Worm (Caenorhabditis elegans) whole organism, L4 larva: ENCODE results near the gene K09E2.2.

ENCODE experiments used
- F10B5.3 ChIP-seq: sonication (generic microtip); optimal IDR thresholded peaks from 2 replicates; lab custom pipeline; 2016; ENCODE audit warnings: mild to moderate bottlenecking, missing genetic modification characterization, missing compliant biosample characterization
- F37D6.2 ChIP-seq: sonication (generic microtip); optimal IDR thresholded peaks from 2 replicates; lab custom pipeline; 2016; ENCODE audit warnings: mild to moderate bottlenecking, missing genetic modification characterization, missing compliant biosample characterization
- R02D3.7 ChIP-seq: fragments of 150-350 bp; sonication (generic microtip); optimal IDR thresholded peaks from 3 replicates; lab custom pipeline; 2014; ENCODE audit warnings: missing biosample characterization, missing genetic modification characterization
- T20F7.1 ChIP-seq: fragments of 200-800 bp; sonication (Bioruptor generic); optimal IDR thresholded peaks from 2 replicates; lab custom pipeline; 2018; ENCODE audit warnings: mild to moderate bottlenecking, missing genetic modification characterization, missing compliant biosample characterization
- Y105C5A.15 ChIP-seq: fragments of 200-800 bp; sonication (Bioruptor generic); IDR thresholded peaks from 2 replicates; pipeline ENCODE4 v1.3.6; 2022; ENCODE audit warnings: missing genetic modification characterization, missing compliant biosample characterization
- ZK337.2 ChIP-seq: fragments of 200-800 bp; sonication (Bioruptor generic); IDR thresholded peaks from 2 replicates; pipeline ENCODE4 v1.3.6; 2022; ENCODE audit warnings: missing genetic modification reagents, missing genetic modification characterization, missing compliant biosample characterization
- attf-4 ChIP-seq: sonication (generic microtip); optimal IDR thresholded peaks from 3 replicates; lab custom pipeline; 2017; ENCODE audit warnings: missing biosample characterization, missing genetic modification characterization
- ceh-20 ChIP-seq: fragments of 200-800 bp; sonication (Bioruptor generic); IDR thresholded peaks from 2 replicates; pipeline ENCODE4 v1.3.6; 2022; ENCODE audit warnings: missing genetic modification reagents, missing genetic modification characterization, missing compliant biosample characterization
- ceh-82 ChIP-seq: sonication (generic microtip); optimal IDR thresholded peaks from 2 replicates; lab custom pipeline; 2017; ENCODE audit warnings: missing biosample characterization, missing genetic modification characterization
- ces-1 ChIP-seq: fragments of 150-350 bp; sonication (generic microtip); optimal IDR thresholded peaks from 4 replicates; lab custom pipeline; 2014; ENCODE audit warnings: missing biosample characterization, missing genetic modification reagents, missing genetic modification characterization
- cey-2 ChIP-seq: sonication (generic microtip); optimal IDR thresholded peaks from 3 replicates; lab custom pipeline; 2017; ENCODE audit warnings: missing genetic modification characterization, mild to moderate bottlenecking, missing compliant biosample characterization, antibody characterized with exemption, borderline replicate concordance; ENCODE audit not compliant: insufficient read depth
- ctbp-1 ChIP-seq: fragments of 200-800 bp; sonication (Bioruptor generic); IDR thresholded peaks from 2 replicates; pipeline ENCODE4 v1.3.6; 2022; ENCODE audit warnings: missing genetic modification reagents, missing genetic modification characterization, missing compliant biosample characterization
- daf-12 ChIP-seq: fragments of 150-350 bp; optimal IDR thresholded peaks from 2 replicates; lab custom pipeline; 2014; ENCODE audit warnings: missing biosample characterization, missing genetic modification reagents, missing genetic modification characterization
- daf-8 ChIP-seq: fragments of 200-800 bp; sonication (Bioruptor generic); IDR thresholded peaks from 2 replicates; pipeline ENCODE4 v1.3.6; 2022; ENCODE audit warnings: missing genetic modification characterization, missing compliant biosample characterization
- dmd-6 ChIP-seq: fragments of 200-800 bp; sonication (Bioruptor generic); IDR thresholded peaks from 2 replicates; pipeline ENCODE4 v1.3.6; 2022; ENCODE audit warnings: missing genetic modification reagents, missing genetic modification characterization, missing compliant biosample characterization
- dmd-9 ChIP-seq: fragments of 200-800 bp; sonication (Bioruptor generic); IDR thresholded peaks from 2 replicates; pipeline ENCODE4 v1.3.6; 2022; ENCODE audit warnings: missing genetic modification reagents, missing genetic modification characterization, missing compliant biosample characterization
- duxl-1 ChIP-seq: sonication (generic microtip); optimal IDR thresholded peaks from 2 replicates; lab custom pipeline; 2016; ENCODE audit warnings: mild to moderate bottlenecking, missing genetic modification characterization, moderate library complexity, missing compliant biosample characterization; ENCODE audit not compliant: poor library complexity
- dve-1 ChIP-seq: sonication (generic microtip); optimal IDR thresholded peaks from 2 replicates; lab custom pipeline; 2017; ENCODE audit warnings: antibody characterized with exemption, mild to moderate bottlenecking, missing genetic modification characterization, missing compliant biosample characterization; ENCODE audit not compliant: insufficient read depth
- egl-27 ChIP-seq: sonication (generic microtip); optimal IDR thresholded peaks from 3 replicates; lab custom pipeline; 2017; ENCODE audit warnings: missing biosample characterization, missing genetic modification reagents, missing genetic modification characterization
- egl-43 ChIP-seq: fragments of 200-800 bp; sonication (Bioruptor generic); IDR thresholded peaks from 2 replicates; pipeline ENCODE4 v1.3.6; 2022; ENCODE audit warnings: missing genetic modification reagents, missing genetic modification characterization, missing compliant biosample characterization
- fkh-10 ChIP-seq: fragments of 150-350 bp; optimal IDR thresholded peaks from 2 replicates; lab custom pipeline; 2014; ENCODE audit warnings: missing biosample characterization, missing genetic modification reagents, missing genetic modification characterization
- fos-1 ChIP-seq: fragments of 150-350 bp; optimal IDR thresholded peaks from 2 replicates; lab custom pipeline; 2014; ENCODE audit warnings: missing biosample characterization, missing genetic modification characterization
- hmg-1.1 ChIP-seq: fragments of 200-800 bp; sonication (Bioruptor generic); IDR thresholded peaks from 2 replicates; pipeline ENCODE4 v1.3.6; 2022; ENCODE audit warnings: missing genetic modification reagents, missing genetic modification characterization, missing compliant biosample characterization
- lim-7 ChIP-seq: fragments of 200-800 bp; sonication (Bioruptor generic); IDR thresholded peaks from 2 replicates; pipeline ENCODE4 v1.3.6; 2022; ENCODE audit warnings: missing genetic modification characterization, missing compliant biosample characterization
- lin-15B ChIP-seq: fragments of 150-350 bp; sonication (generic microtip); optimal IDR thresholded peaks from 3 replicates; lab custom pipeline; 2014; ENCODE audit warnings: missing biosample characterization, missing genetic modification characterization
- lin-29 ChIP-seq: fragments of 200-800 bp; sonication (Bioruptor generic); IDR thresholded peaks from 2 replicates; pipeline ENCODE4 v1.3.6; 2022; ENCODE audit warnings: missing genetic modification reagents, missing genetic modification characterization, missing compliant biosample characterization
- lin-39 ChIP-seq: fragments of 150-350 bp; optimal IDR thresholded peaks from 2 replicates; lab custom pipeline; 2014; ENCODE audit warnings: missing biosample characterization, missing genetic modification reagents, missing genetic modification characterization
- madf-9 ChIP-seq: fragments of 200-800 bp; sonication (Bioruptor generic); conservative IDR thresholded peaks from 2 replicates; pipeline ENCODE4 v1.3.6; 2022; ENCODE audit warnings: missing genetic modification reagents, missing genetic modification characterization, missing compliant biosample characterization
- mdl-1 ChIP-seq, 2 experiments: fragments of 150-350 bp in 1 of 2; sonication (generic microtip) in 1 of 2; optimal IDR thresholded peaks; 2 replicates each; lab custom pipeline; 2014 to 2017; ENCODE audit warnings: missing biosample characterization in 2 of 2, missing genetic modification characterization in 2 of 2
- mdt-29 ChIP-seq: fragments of 200-800 bp; sonication (Bioruptor generic); IDR thresholded peaks from 2 replicates; pipeline ENCODE4 v1.3.6; 2022; ENCODE audit warnings: missing genetic modification reagents, missing genetic modification characterization, missing compliant biosample characterization
- mxl-3 ChIP-seq: fragments of 200-800 bp; sonication (Bioruptor generic); optimal IDR thresholded peaks from 2 replicates; lab custom pipeline; 2018; ENCODE audit warnings: mild to moderate bottlenecking, missing genetic modification characterization, missing compliant biosample characterization
- nhr-102 ChIP-seq: sonication (generic microtip); optimal IDR thresholded peaks from 2 replicates; lab custom pipeline; 2016; ENCODE audit warnings: mild to moderate bottlenecking, missing genetic modification characterization, moderate library complexity, missing compliant biosample characterization
- nhr-11 ChIP-seq: fragments of 150-350 bp; optimal IDR thresholded peaks from 2 replicates; lab custom pipeline; 2014; ENCODE audit warnings: missing biosample characterization, missing genetic modification characterization
- nhr-237 ChIP-seq: sonication (generic microtip); optimal IDR thresholded peaks from 2 replicates; lab custom pipeline; 2017; ENCODE audit warnings: missing biosample characterization, missing genetic modification characterization
- nhr-41 ChIP-seq: fragments of 200-800 bp; sonication (Bioruptor generic); IDR thresholded peaks from 2 replicates; pipeline ENCODE4 v1.3.6; 2022; ENCODE audit warnings: missing genetic modification reagents, missing genetic modification characterization, missing compliant biosample characterization
- nhr-6 ChIP-seq: fragments of 150-350 bp; optimal IDR thresholded peaks from 2 replicates; lab custom pipeline; 2014; ENCODE audit warnings: missing biosample characterization, missing genetic modification characterization
- nhr-76 ChIP-seq: fragments of 150-350 bp; optimal IDR thresholded peaks from 2 replicates; lab custom pipeline; 2014; ENCODE audit warnings: missing biosample characterization, missing genetic modification characterization
- php-3 ChIP-seq: fragments of 200-800 bp; sonication (Bioruptor generic); IDR thresholded peaks from 2 replicates; pipeline ENCODE4 v1.3.6; 2022; ENCODE audit warnings: missing genetic modification reagents, missing genetic modification characterization, missing compliant biosample characterization
- rbr-2 ChIP-seq: sonication (generic microtip); optimal IDR thresholded peaks from 2 replicates; lab custom pipeline; 2016; ENCODE audit warnings: missing genotype, missing genetic modification characterization, missing compliant biosample characterization
- saeg-2 ChIP-seq: fragments of 200-800 bp; sonication (Bioruptor generic); IDR thresholded peaks from 2 replicates; pipeline ENCODE4 v1.3.6; 2022; ENCODE audit warnings: missing genetic modification reagents, missing genetic modification characterization, missing compliant biosample characterization
- snpc-4 ChIP-seq: fragments of 150-350 bp; optimal IDR thresholded peaks from 2 replicates; lab custom pipeline; 2014; ENCODE audit warnings: missing biosample characterization, missing genetic modification characterization
- spr-1 ChIP-seq: sonication (generic microtip); optimal IDR thresholded peaks from 2 replicates; lab custom pipeline; 2016; ENCODE audit warnings: mild to moderate bottlenecking, missing genetic modification characterization, missing compliant biosample characterization
- unc-62 ChIP-seq, 3 experiments: fragments of 150-350 bp in 1 of 3; sonication (generic microtip); optimal IDR thresholded peaks in 2 of 3; peaks in 1 of 3; 1 replicate in 1 of 3; 2 replicates in 2 of 3; lab custom pipeline; 2014 to 2017; ENCODE audit warnings: missing biosample characterization in 3 of 3, missing genetic modification characterization in 3 of 3, missing genetic modification reagents in 3 of 3, missing genotype in 1 of 3
- zag-1 ChIP-seq: fragments of 150-350 bp; optimal IDR thresholded peaks from 2 replicates; lab custom pipeline; 2014; ENCODE audit warnings: missing biosample characterization, missing genetic modification characterization
- zfp-2 ChIP-seq: sonication (generic microtip); optimal IDR thresholded peaks from 2 replicates; lab custom pipeline; 2016; ENCODE audit warnings: mild to moderate bottlenecking, missing genetic modification characterization, missing compliant biosample characterization
- ztf-11 ChIP-seq: fragments of 150-350 bp; optimal IDR thresholded peaks from 2 replicates; lab custom pipeline; 2014; ENCODE audit warnings: missing biosample characterization, missing genetic modification characterization

K09E2.2 gene

ce11 chrX:8674514-8674913, 1.7 kb downstream of the K09E2.2 start (continued):
- TF ChIP-seq ceh-20 (GFP tag; lab: Robert Waterston, UW) (peak; percentile 42; the same call in 1 of the 2 replicates), daf-8 (GFP tag; lab: Robert Waterston, UW) (no peak), dmd-9 (GFP tag; lab: Robert Waterston, UW) (no peak), nhr-102 (peak; percentile 53), dve-1 (tag; lab: Kevin White, UChicago) (peak; percentile 93), T20F7.1 (GFP tag; lab: Kevin White, UChicago) (peak; percentile 14), lim-7 (GFP tag; lab: Robert Waterston, UW) (no peak), mdt-29 (GFP tag; lab: Robert Waterston, UW) (peak; percentile 44; the same call in 1 of the 2 replicates), snpc-4 (tag; lab: Kevin White, UChicago) (no peak), egl-27 (tag; lab: Kevin White, UChicago) (no peak), nhr-6 (tag; lab: Kevin White, UChicago) (no peak), cey-2 (no peak), daf-12 (tag; lab: Kevin White, UChicago) (no peak)
- TF ChIP-seq, all 104 proteins: peak for 22

ce11 chrX:8675151-8675550, 2.3 kb downstream of the K09E2.2 start:
- TF ChIP-seq unc-62 (GFP tag; optimal IDR thresholded peaks at IDR 0.05 in 1 of 2; lab: Kevin White, UChicago) = peak in 1 of 2 experiments; percentile 93
- no peak for TF ChIP-seq unc-62 (tag; optimal IDR thresholded peaks at IDR 0.05; lab: Kevin White, UChicago)
- no peak for TF ChIP-seq spr-1 (tag; lab: Kevin White, UChicago)

ce11 chrX:8676088-8676779, 3.4 kb downstream of the K09E2.2 start:
- TF ChIP-seq dmd-6 = peak; percentile 95
- TF ChIP-seq fkh-10 (GFP tag; lab: Kevin White, UChicago) = no peak
- peak; percentile 64 for TF ChIP-seq dve-1 (tag; lab: Kevin White, UChicago)
- no peak for TF ChIP-seq ces-1 (GFP tag; lab: Kevin White, UChicago)
- TF ChIP-seq nhr-76 = no peak
- TF ChIP-seq ztf-11 (tag; lab: Kevin White, UChicago) = no peak
- no peak for TF ChIP-seq ceh-82 (tag; lab: Kevin White, UChicago)
- no peak for TF ChIP-seq nhr-237
- TF ChIP-seq unc-62 (GFP tag; optimal IDR thresholded peaks at IDR 0.05 in 1 of 2; lab: Kevin White, UChicago) = no peak
- TF ChIP-seq unc-62 (tag; optimal IDR thresholded peaks at IDR 0.05; lab: Kevin White, UChicago) = no peak
- no peak for TF ChIP-seq F10B5.3 (tag; lab: Kevin White, UChicago)
- TF ChIP-seq lin-29 (GFP tag; lab: Robert Waterston, UW) = no peak
- TF ChIP-seq saeg-2 (GFP tag; lab: Robert Waterston, UW) = no peak
- TF ChIP-seq nhr-11 = no peak
- no peak for TF ChIP-seq R02D3.7 (tag; lab: Kevin White, UChicago)
- TF ChIP-seq daf-8 (GFP tag; lab: Robert Waterston, UW) = no peak
- no peak for TF ChIP-seq zfp-2 (tag; lab: Kevin White, UChicago)
- TF ChIP-seq hmg-1.1 = no peak
- peak; percentile 63 to 88 for TF ChIP-seq mdl-1 (tag; optimal IDR thresholded peaks at IDR 0.05; lab: Kevin White, UChicago)
- TF ChIP-seq mxl-3 (GFP tag; lab: Kevin White, UChicago) = peak; percentile 23
- no peak for TF ChIP-seq zag-1 (tag; lab: Kevin White, UChicago)
- no peak for TF ChIP-seq egl-43 (GFP tag; lab: Robert Waterston, UW)
- no peak for TF ChIP-seq attf-4 (tag; lab: Kevin White, UChicago)
- no peak for TF ChIP-seq lin-39
- TF ChIP-seq nhr-41 (GFP tag; lab: Robert Waterston, UW) = no peak
- no peak for TF ChIP-seq duxl-1 (tag; lab: Kevin White, UChicago)
- TF ChIP-seq F37D6.2 (tag; lab: Kevin White, UChicago) = no peak
- TF ChIP-seq php-3 (GFP tag; lab: Robert Waterston, UW) = peak; percentile 42; the same call in 1 of the 2 replicates
- TF ChIP-seq spr-1 (tag; lab: Kevin White, UChicago) = no peak
- no peak for TF ChIP-seq lin-15B (tag; lab: Kevin White, UChicago)
- TF ChIP-seq ZK337.2 (GFP tag; lab: Robert Waterston, UW) = no peak
- no peak for TF ChIP-seq ctbp-1 (GFP tag; lab: Robert Waterston, UW)
- TF ChIP-seq madf-9 = no peak
- TF ChIP-seq Y105C5A.15 = no peak
- no peak for TF ChIP-seq mdt-29 (GFP tag; lab: Robert Waterston, UW)
- TF ChIP-seq rbr-2 (tag; lab: Kevin White, UChicago) = no peak
- no peak for TF ChIP-seq fos-1
